Fruit fly (Drosophila melanogaster) whole organism, pupa: ENCODE results near the gene CG43339.

ENCODE experiments used
- CG10348 ChIP-seq: fragments of 200-800 bp; sonication (Bioruptor generic); IDR thresholded peaks from 2 replicates; pipeline ENCODE4 v1.3.6; 2022; ENCODE audit warnings: missing biosample characterization, missing genetic modification characterization
- CG12605 ChIP-seq: fragments of 200-800 bp; sonication (Bioruptor generic); IDR thresholded peaks from 2 replicates; pipeline ENCODE4 v1.3.6; 2022; ENCODE audit warnings: missing biosample characterization, missing genetic modification characterization
- CG15710 ChIP-seq: fragments of 200-800 bp; sonication (Bioruptor generic); optimal IDR thresholded peaks from 2 replicates; lab custom pipeline; 2018; ENCODE audit warnings: missing biosample characterization, mild to moderate bottlenecking, missing genetic modification characterization, moderate library complexity
- CG17806 ChIP-seq: fragments of 200-800 bp; sonication (Bioruptor generic); optimal IDR thresholded peaks from 2 replicates; lab custom pipeline; 2018; ENCODE audit warnings: missing biosample characterization, mild to moderate bottlenecking, missing genetic modification characterization, moderate library complexity
- CG8301 ChIP-seq: fragments of 200-800 bp; sonication (Bioruptor generic); optimal IDR thresholded peaks from 2 replicates; lab custom pipeline; 2018; ENCODE audit warnings: missing biosample characterization, mild to moderate bottlenecking, missing genetic modification characterization
- CG9948 ChIP-seq: fragments of 200-800 bp; sonication (Bioruptor generic); optimal IDR thresholded peaks from 2 replicates; lab custom pipeline; 2018; ENCODE audit warnings: missing biosample characterization, mild to moderate bottlenecking, missing genetic modification characterization, moderate library complexity
- D1 ChIP-seq: fragments of 200-800 bp; sonication (Bioruptor generic); optimal IDR thresholded peaks from 2 replicates; lab custom pipeline; 2018; ENCODE audit warnings: missing biosample characterization, mild to moderate bottlenecking, missing genetic modification characterization, moderate library complexity
- Pif1A ChIP-seq: fragments of 200-800 bp; sonication (Bioruptor generic); optimal IDR thresholded peaks from 3 replicates; lab custom pipeline; 2016; ENCODE audit warnings: missing biosample characterization, missing genetic modification characterization
- Pif1B ChIP-seq: fragments of 200-800 bp; sonication (Bioruptor generic); optimal IDR thresholded peaks from 3 replicates; lab custom pipeline; 2016; ENCODE audit warnings: missing biosample characterization, missing genetic modification characterization
- fd96Ca ChIP-seq: fragments of 200-800 bp; sonication (Bioruptor generic); IDR thresholded peaks from 3 replicates; pipeline ENCODE4 v1.3.6; 2022; ENCODE audit warnings: missing biosample characterization, missing genetic modification characterization
- gl ChIP-seq: fragments of 200-800 bp; sonication (Bioruptor generic); optimal IDR thresholded peaks from 2 replicates; lab custom pipeline; 2018; ENCODE audit warnings: missing biosample characterization, mild to moderate bottlenecking, missing genetic modification characterization
- rn ChIP-seq: fragments of 200-800 bp; sonication (Bioruptor generic); IDR thresholded peaks from 2 replicates; pipeline ENCODE4 v1.3.6; 2022; ENCODE audit warnings: missing biosample characterization, missing genetic modification characterization

Gene CG43339

dm6 chr2L:18625009-18625408 lies 48.1 kb downstream of the CG43339 start:
- no peak for TF ChIP-seq rn (GFP tag; lab: Robert Waterston, UW)

DNA sequence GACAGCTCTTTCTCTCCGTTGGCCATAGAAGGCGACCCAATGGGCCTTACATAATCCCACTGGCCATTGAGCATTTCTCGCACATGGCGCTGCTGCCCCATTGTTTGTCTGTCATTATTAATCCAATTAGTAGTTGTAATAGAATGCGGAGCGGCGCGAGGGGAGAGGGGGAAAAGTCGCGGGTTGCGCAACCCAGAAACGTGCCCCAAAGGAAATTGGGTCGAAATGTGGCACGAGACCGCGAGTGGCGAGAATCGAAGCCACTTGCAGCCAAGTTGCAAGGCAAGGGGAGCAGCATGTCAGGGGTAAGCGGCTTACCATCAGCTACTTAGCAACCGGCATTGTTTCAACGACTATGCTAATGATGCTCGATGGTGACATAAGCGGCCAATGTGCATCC lies 48.7 kb downstream of the CG43339 start:
- TF ChIP-seq CG15710 (tag; lab: Kevin White, UChicago) (no peak), CG10348 (GFP tag; lab: Robert Waterston, UW) (no peak), CG9948 (tag; lab: Kevin White, UChicago) (no peak), Pif1A (GFP tag; lab: Kevin White, UChicago) (no peak), gl (no peak), fd96Ca (GFP tag; lab: Robert Waterston, UW) (no peak), CG12605 (GFP tag; lab: Robert Waterston, UW) (no peak)

- TF ChIP-seq CG8301 (tag; lab: Kevin White, UChicago) (no peak), fd96Ca (GFP tag; lab: Robert Waterston, UW) (no peak), CG17806 (tag; lab: Kevin White, UChicago) (no peak), D1 (tag; lab: Kevin White, UChicago) (no peak), Pif1B (GFP tag; lab: Kevin White, UChicago) (no peak), CG12605 (GFP tag; lab: Robert Waterston, UW) (no peak)
- TF ChIP-seq, all 21 proteins: peak for 0
These were observed 49.6 kb downstream of the CG43339 start for dm6 chr2L:18623435-18623834.
